Worm (Caenorhabditis elegans) whole organism, young adult: ENCODE data around the gene ZK637.14.
A peak's percentile ranks its signal among the peaks of the same experiment; 100 is the strongest.

ENCODE experiments used
- B0019.2 ChIP-seq: fragments of 200-800 bp; sonication (Bioruptor generic); conservative IDR thresholded peaks from 2 replicates; pipeline ENCODE4 v1.3.6; 2022; ENCODE audit warnings: missing genetic modification reagents, missing genetic modification characterization, missing compliant biosample characterization
- B0261.1 ChIP-seq: sonication (generic microtip); optimal IDR thresholded peaks from 2 replicates; lab custom pipeline; 2016; ENCODE audit warnings: mild to moderate bottlenecking, missing genetic modification characterization, moderate library complexity, missing compliant biosample characterization
- B0336.3 ChIP-seq: fragments of 200-800 bp; sonication (Bioruptor generic); IDR thresholded peaks from 2 replicates; pipeline ENCODE4 v1.3.6; 2022; ENCODE audit warnings: missing genetic modification characterization, missing compliant biosample characterization
- C06A6.2 ChIP-seq: fragments of 200-800 bp; sonication (Bioruptor generic); conservative IDR thresholded peaks from 2 replicates; pipeline ENCODE4 v1.3.6; 2022; ENCODE audit warnings: missing genetic modification characterization, missing compliant biosample characterization
- F23B12.7 ChIP-seq: sonication (generic microtip); optimal IDR thresholded peaks from 2 replicates; lab custom pipeline; 2017; ENCODE audit warnings: missing genetic modification characterization, mild to moderate bottlenecking, missing compliant biosample characterization, antibody characterized with exemption, moderate library complexity; ENCODE audit not compliant: insufficient read depth
- F33H1.4 ChIP-seq: fragments of 200-800 bp; sonication (Bioruptor generic); IDR thresholded peaks from 2 replicates; pipeline ENCODE4 v1.3.6; 2022; ENCODE audit warnings: missing genetic modification reagents, missing genetic modification characterization, missing compliant biosample characterization
- K12H6.12 ChIP-seq: fragments of 200-800 bp; sonication (Bioruptor generic); optimal IDR thresholded peaks from 2 replicates; lab custom pipeline; 2018; ENCODE audit warnings: mild to moderate bottlenecking, missing genetic modification characterization, missing compliant biosample characterization
- T07F8.4 ChIP-seq: sonication (generic microtip); optimal IDR thresholded peaks from 2 replicates; lab custom pipeline; 2016; ENCODE audit warnings: mild to moderate bottlenecking, missing genetic modification characterization, moderate library complexity, missing compliant biosample characterization
- akir-1 ChIP-seq: fragments of 200-800 bp; sonication (Bioruptor generic); optimal IDR thresholded peaks from 2 replicates; lab custom pipeline; 2018; ENCODE audit warnings: mild to moderate bottlenecking, missing genetic modification characterization, moderate library complexity, missing compliant biosample characterization
- ama-1 ChIP-seq, 3 experiments: fragments of 150-350 bp in 1 of 3; sonication (generic microtip) in 2 of 3; optimal IDR thresholded peaks; 2 replicates each; lab custom pipeline; 2014 to 2018; ENCODE audit warnings: missing biosample characterization in 2 of 3, missing genetic modification characterization in 2 of 3, missing genetic modification reagents in 2 of 3
- athp-1 ChIP-seq: sonication (generic microtip); optimal IDR thresholded peaks from 2 replicates; lab custom pipeline; 2017; ENCODE audit warnings: mild to moderate bottlenecking, missing genetic modification characterization, missing compliant biosample characterization
- attf-5 ChIP-seq: fragments of 200-800 bp; sonication (Bioruptor generic); optimal IDR thresholded peaks from 2 replicates; lab custom pipeline; 2018; ENCODE audit warnings: mild to moderate bottlenecking, missing genetic modification characterization, missing compliant biosample characterization
- attf-6 ChIP-seq: fragments of 200-800 bp; sonication (Bioruptor generic); IDR thresholded peaks from 2 replicates; pipeline ENCODE4 v1.3.6; 2022; ENCODE audit warnings: missing genetic modification reagents, missing genetic modification characterization, missing compliant biosample characterization
- bed-2 ChIP-seq: fragments of 200-800 bp; sonication (Bioruptor generic); IDR thresholded peaks from 2 replicates; pipeline ENCODE4 v1.3.6; 2022; ENCODE audit warnings: missing genetic modification reagents, missing genetic modification characterization, missing compliant biosample characterization
- cebp-2 ChIP-seq: fragments of 200-800 bp; sonication (Bioruptor generic); IDR thresholded peaks from 2 replicates; pipeline ENCODE4 v1.3.6; 2022; ENCODE audit warnings: missing genetic modification characterization, missing compliant biosample characterization
- ceh-40 ChIP-seq: fragments of 200-800 bp; sonication (Bioruptor generic); IDR thresholded peaks from 2 replicates; pipeline ENCODE4 v1.3.6; 2022; ENCODE audit warnings: missing genetic modification characterization, missing compliant biosample characterization
- ceh-91 ChIP-seq: fragments of 200-800 bp; sonication (Bioruptor generic); IDR thresholded peaks from 2 replicates; pipeline ENCODE4 v1.3.6; 2022; ENCODE audit warnings: missing genetic modification reagents, missing genetic modification characterization, missing compliant biosample characterization
- dox-1 ChIP-seq: fragments of 200-800 bp; sonication (Bioruptor generic); IDR thresholded peaks from 2 replicates; pipeline ENCODE4 v1.3.6; 2022; ENCODE audit warnings: missing genetic modification reagents, missing genetic modification characterization, missing compliant biosample characterization
- dpl-1 ChIP-seq: fragments of 150-350 bp; optimal IDR thresholded peaks from 2 replicates; lab custom pipeline; 2014; ENCODE audit warnings: missing biosample characterization, missing genetic modification reagents, missing genetic modification characterization
- ekl-4 ChIP-seq: fragments of 200-800 bp; sonication (Bioruptor generic); IDR thresholded peaks from 2 replicates; pipeline ENCODE4 v1.3.6; 2022; ENCODE audit warnings: missing genetic modification reagents, missing genetic modification characterization, missing compliant biosample characterization
- ets-4 ChIP-seq: fragments of 200-800 bp; sonication (Bioruptor generic); optimal IDR thresholded peaks from 2 replicates; lab custom pipeline; 2018; ENCODE audit warnings: mild to moderate bottlenecking, missing genetic modification characterization, missing compliant biosample characterization
- fkh-3 ChIP-seq: sonication (generic microtip); optimal IDR thresholded peaks from 2 replicates; lab custom pipeline; 2016; ENCODE audit warnings: mild to moderate bottlenecking, missing genetic modification characterization, missing compliant biosample characterization
- let-607 ChIP-seq, 2 experiments: fragments of 200-800 bp in 1 of 2; sonication (Bioruptor generic) in 1 of 2; sonication (generic microtip) in 1 of 2; optimal IDR thresholded peaks; 2 replicates each; lab custom pipeline; 2016 to 2018; ENCODE audit warnings: mild to moderate bottlenecking in 2 of 2, missing compliant biosample characterization in 2 of 2, missing genetic modification characterization in 2 of 2, moderate library complexity in 2 of 2, missing genotype in 1 of 2
- lin-26 ChIP-seq: fragments of 200-800 bp; sonication (Bioruptor generic); IDR thresholded peaks from 2 replicates; pipeline ENCODE4 v1.3.6; 2022; ENCODE audit warnings: missing genetic modification reagents, missing genetic modification characterization, missing compliant biosample characterization
- lir-1 ChIP-seq: fragments of 200-800 bp; sonication (Bioruptor generic); conservative IDR thresholded peaks from 2 replicates; pipeline ENCODE4 v1.3.6; 2022; ENCODE audit warnings: missing genetic modification reagents, missing genetic modification characterization, missing compliant biosample characterization
- lsl-1 ChIP-seq: fragments of 200-800 bp; sonication (Bioruptor generic); optimal IDR thresholded peaks from 2 replicates; lab custom pipeline; 2018; ENCODE audit warnings: mild to moderate bottlenecking, missing genetic modification characterization, moderate library complexity, missing compliant biosample characterization
- madf-3 ChIP-seq: fragments of 200-800 bp; sonication (Bioruptor generic); IDR thresholded peaks from 2 replicates; pipeline ENCODE4 v1.3.6; 2022; ENCODE audit warnings: missing genetic modification reagents, missing genetic modification characterization, missing compliant biosample characterization
- madf-8 ChIP-seq: fragments of 200-800 bp; sonication (Bioruptor generic); conservative IDR thresholded peaks from 2 replicates; pipeline ENCODE4 v1.3.6; 2022; ENCODE audit warnings: missing genetic modification reagents, missing genetic modification characterization, missing compliant biosample characterization
- mel-28 ChIP-seq: sonication (generic microtip); optimal IDR thresholded peaks from 2 replicates; lab custom pipeline; 2016; ENCODE audit warnings: borderline replicate concordance, mild to moderate bottlenecking, missing genetic modification characterization, missing compliant biosample characterization
- mes-4 ChIP-seq: sonication (generic microtip); optimal IDR thresholded peaks from 2 replicates; lab custom pipeline; 2016; ENCODE audit warnings: missing genotype, missing genetic modification characterization, missing compliant biosample characterization
- nfya-1 ChIP-seq: sonication (generic microtip); optimal IDR thresholded peaks from 2 replicates; lab custom pipeline; 2017; ENCODE audit warnings: antibody characterized with exemption, missing compliant biosample characterization, missing genetic modification characterization, borderline replicate concordance; ENCODE audit not compliant: insufficient read depth
- nfya-2 ChIP-seq: fragments of 200-800 bp; sonication (Bioruptor generic); IDR thresholded peaks from 2 replicates; pipeline ENCODE4 v1.3.6; 2022; ENCODE audit warnings: missing genetic modification reagents, missing genetic modification characterization, missing compliant biosample characterization
- nhr-120 ChIP-seq: fragments of 200-800 bp; sonication (Bioruptor generic); IDR thresholded peaks from 2 replicates; pipeline ENCODE4 v1.3.6; 2022; ENCODE audit warnings: missing genetic modification characterization, missing compliant biosample characterization
- nhr-90 ChIP-seq: sonication (generic microtip); optimal IDR thresholded peaks from 2 replicates; lab custom pipeline; 2016; ENCODE audit warnings: missing genotype, mild to moderate bottlenecking, missing genetic modification characterization, missing compliant biosample characterization
- pbrm-1 ChIP-seq: fragments of 200-800 bp; sonication (Bioruptor generic); IDR thresholded peaks from 2 replicates; pipeline ENCODE4 v1.3.6; 2022; ENCODE audit warnings: missing genetic modification reagents, missing genetic modification characterization, missing compliant biosample characterization
- rcor-1 ChIP-seq: fragments of 200-800 bp; sonication (Bioruptor generic); IDR thresholded peaks from 2 replicates; pipeline ENCODE4 v1.3.6; 2022; ENCODE audit warnings: missing genetic modification reagents, missing genetic modification characterization, missing compliant biosample characterization
- sea-2 ChIP-seq: fragments of 200-800 bp; sonication (Bioruptor generic); IDR thresholded peaks from 2 replicates; pipeline ENCODE4 v1.3.6; 2022; ENCODE audit warnings: missing genetic modification characterization, missing compliant biosample characterization
- snpc-1.1 ChIP-seq: sonication (generic microtip); optimal IDR thresholded peaks from 2 replicates; lab custom pipeline; 2017; ENCODE audit warnings: missing genetic modification characterization, mild to moderate bottlenecking, missing compliant biosample characterization, antibody characterized with exemption, moderate library complexity, missing genotype, missing genetic modification reagents; ENCODE audit not compliant: insufficient read depth
- somi-1 ChIP-seq: fragments of 200-800 bp; sonication (Bioruptor generic); optimal IDR thresholded peaks from 2 replicates; lab custom pipeline; 2018; ENCODE audit warnings: mild to moderate bottlenecking, missing genetic modification characterization, missing compliant biosample characterization
- tbx-9 ChIP-seq: sonication (generic microtip); optimal IDR thresholded peaks from 2 replicates; lab custom pipeline; 2016; ENCODE audit warnings: borderline replicate concordance, missing genetic modification characterization, inconsistent platforms, missing compliant biosample characterization
- tlf-1 ChIP-seq: fragments of 200-800 bp; sonication (Bioruptor generic); optimal IDR thresholded peaks from 2 replicates; lab custom pipeline; 2018; ENCODE audit warnings: mild to moderate bottlenecking, missing genetic modification characterization, missing compliant biosample characterization
- unc-130 ChIP-seq: sonication (generic microtip); optimal IDR thresholded peaks from 2 replicates; lab custom pipeline; 2016; ENCODE audit warnings: missing genetic modification reagents, missing genetic modification characterization, missing compliant biosample characterization
- xnd-1 ChIP-seq: sonication (generic microtip); optimal IDR thresholded peaks from 2 replicates; lab custom pipeline; 2016; ENCODE audit warnings: missing genotype, missing genetic modification reagents, missing genetic modification characterization, missing compliant biosample characterization
- ztf-18 ChIP-seq: sonication (generic microtip); optimal IDR thresholded peaks from 2 replicates; lab custom pipeline; 2016; ENCODE audit warnings: missing genotype, mild to moderate bottlenecking, missing genetic modification characterization, missing compliant biosample characterization
- ztf-22 ChIP-seq: fragments of 200-800 bp; sonication (Bioruptor generic); optimal IDR thresholded peaks from 2 replicates; lab custom pipeline; 2018; ENCODE audit warnings: mild to moderate bottlenecking, missing genetic modification characterization, moderate library complexity, missing compliant biosample characterization
- ztf-25 ChIP-seq: fragments of 200-800 bp; sonication (Bioruptor generic); IDR thresholded peaks from 2 replicates; pipeline ENCODE4 v1.3.6; 2022; ENCODE audit warnings: missing genetic modification reagents, missing genetic modification characterization, missing compliant biosample characterization
- ztf-3 ChIP-seq: fragments of 200-800 bp; sonication (Bioruptor generic); optimal IDR thresholded peaks from 2 replicates; lab custom pipeline; 2018; ENCODE audit warnings: mild to moderate bottlenecking, missing genetic modification characterization, missing compliant biosample characterization

The ZK637.14 gene

ce11 chrIII:8937571-8937970 is 48.6 kb upstream of the ZK637.14 start (continued):
- TF ChIP-seq lin-26 (GFP tag; lab: Robert Waterston, UW) (no peak), xnd-1 (tag; lab: Kevin White, UChicago) (no peak), B0336.3 (GFP tag; lab: Robert Waterston, UW) (no peak), ets-4 (GFP tag; lab: Kevin White, UChicago) (peak; percentile 57), ztf-18 (tag; lab: Kevin White, UChicago) (peak; percentile 86), nhr-120 (GFP tag; lab: Robert Waterston, UW) (peak; percentile 85; the same call in 1 of the 2 replicates), tlf-1 (GFP tag; lab: Kevin White, UChicago) (peak; percentile 35), C06A6.2 (GFP tag; lab: Robert Waterston, UW) (no peak), bed-2 (GFP tag; lab: Robert Waterston, UW) (no peak), nfya-2 (GFP tag; lab: Robert Waterston, UW) (no peak), ztf-3 (peak; percentile 21), ceh-91 (peak; percentile 64), B0019.2 (0 out of 2 replicates have a peak, but pooled peaks have one; percentile 34), madf-8 (GFP tag; lab: Robert Waterston, UW) (0 out of 2 replicates have a peak, but pooled peaks have one; percentile 24), ceh-40 (GFP tag; lab: Robert Waterston, UW) (no peak), tbx-9 (tag; lab: Kevin White, UChicago) (no peak), mes-4 (tag; lab: Kevin White, UChicago) (peak; percentile 38), K12H6.12 (peak; percentile 84), let-607 (tag; optimal IDR thresholded peaks at IDR 0.05; lab: Kevin White, UChicago) (peak; percentile 45 to 65), lir-1 (GFP tag; lab: Robert Waterston, UW) (0 out of 2 replicates have a peak, but pooled peaks have one; percentile 58), cebp-2 (GFP tag; lab: Robert Waterston, UW) (no peak), dox-1 (no peak), madf-3 (GFP tag; lab: Robert Waterston, UW) (0 out of 2 replicates have a peak, but pooled peaks have one; percentile 14), mel-28 (tag; lab: Kevin White, UChicago) (peak; percentile 46), attf-6 (GFP tag; lab: Robert Waterston, UW) (no peak), lsl-1 (peak; percentile 60), ama-1 (optimal IDR thresholded peaks at IDR 0.05; lab: Kevin White, UChicago) (no peak), ama-1 (GFP tag; optimal IDR thresholded peaks at IDR 0.05; lab: Kevin White, UChicago) (peak; percentile 58 to 64), nfya-1 (tag; lab: Kevin White, UChicago) (no peak), sea-2 (GFP tag; lab: Robert Waterston, UW) (no peak), pbrm-1 (GFP tag; lab: Robert Waterston, UW) (peak; percentile 76; the same call in 1 of the 2 replicates), nhr-90 (tag; lab: Kevin White, UChicago) (peak; percentile 89), unc-130 (GFP tag; lab: Kevin White, UChicago) (peak; percentile 39), F23B12.7 (tag; lab: Kevin White, UChicago) (peak; percentile 65), dpl-1 (GFP tag; lab: Kevin White, UChicago) (no peak), ekl-4 (GFP tag; lab: Robert Waterston, UW) (peak; percentile 76; the same call in 1 of the 2 replicates), somi-1 (GFP tag; lab: Kevin White, UChicago) (peak; percentile 54), attf-5 (GFP tag; lab: Kevin White, UChicago) (peak; percentile 81), B0261.1 (tag; lab: Kevin White, UChicago) (peak; percentile 83), akir-1 (GFP tag; lab: Kevin White, UChicago) (peak; percentile 68), athp-1 (tag; lab: Kevin White, UChicago) (peak; percentile 78), ztf-25 (GFP tag; lab: Robert Waterston, UW) (peak; percentile 84; the same call in 1 of the 2 replicates), ztf-22 (GFP tag; lab: Kevin White, UChicago) (peak; percentile 57), T07F8.4 (tag; lab: Kevin White, UChicago) (peak; percentile 70), fkh-3 (peak; percentile 66), rcor-1 (GFP tag; lab: Robert Waterston, UW) (peak; percentile 67; the same call in 1 of the 2 replicates), snpc-1.1 (tag; lab: Kevin White, UChicago) (peak; percentile 35), F33H1.4 (GFP tag; lab: Robert Waterston, UW) (peak; percentile 61; the same call in 1 of the 2 replicates)
